Fruit fly (Drosophila melanogaster): ENCODE results near the gene Syx7.

Syx7 gene

DNA sequence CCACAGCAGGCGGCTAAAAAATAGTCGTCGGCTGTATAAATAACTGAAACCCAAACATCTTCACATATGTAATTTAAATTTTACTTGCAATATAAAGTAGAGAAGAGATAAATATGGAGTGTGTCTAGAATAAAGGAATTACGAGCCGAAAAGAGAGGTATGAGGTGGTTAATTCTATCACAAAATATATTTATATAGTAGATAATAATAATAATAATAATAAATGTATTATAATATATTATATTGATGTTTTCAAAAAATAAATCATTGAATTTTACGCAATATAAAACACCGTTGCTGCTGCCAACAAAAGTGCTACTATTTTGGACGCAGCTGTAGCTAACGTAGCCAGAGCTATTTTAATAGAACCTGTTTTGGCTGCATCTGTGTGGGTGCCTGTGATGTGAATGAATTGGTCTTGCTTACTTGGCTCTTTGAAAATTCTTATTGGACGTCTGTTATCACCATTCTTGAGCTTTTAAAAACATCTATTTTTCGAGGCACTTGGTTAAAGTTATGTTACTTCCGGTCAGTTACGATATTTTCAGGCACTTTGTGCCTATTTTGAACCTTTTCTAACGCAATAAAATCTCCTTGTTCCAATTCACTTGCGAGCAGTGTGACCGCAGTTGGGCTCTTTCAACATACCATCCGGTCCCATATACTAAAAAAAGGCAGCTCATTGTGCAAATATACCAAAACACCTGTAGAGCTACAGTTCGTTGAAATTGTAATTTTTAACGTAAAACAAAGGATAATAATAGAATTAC, 51.4 kb downstream of the Syx7 start, which contains the start of gene Hr78 (continued):
- TF ChIP-seq CG2129 (GFP tag; IDR thresholded peaks at IDR 0.05; ENCODE audit: partially characterized antibody) = no peak
- no peak for TF ChIP-seq rib (GFP tag; IDR thresholded peaks at IDR 0.05)
- no peak for TF ChIP-seq Bgb (GFP tag; IDR thresholded peaks at IDR 0.05; ENCODE audit: partially characterized antibody)
- peak; percentile 91 for TF ChIP-seq scrt (GFP tag; optimal IDR thresholded peaks at IDR 0.05)
- TF ChIP-seq pzg (GFP tag; optimal IDR thresholded peaks at IDR 0.05) = peak; percentile 63
- TF ChIP-seq CG4404 (GFP tag; IDR thresholded peaks at IDR 0.05) = peak; percentile 24; the same call in 1 of the 2 replicates
- peak; percentile 15 for TF ChIP-seq CG34376 (GFP tag; optimal IDR thresholded peaks at IDR 0.05)
- TF ChIP-seq CG10274 (GFP tag; optimal IDR thresholded peaks at IDR 0.05) = peak; percentile 22
- no peak for TF ChIP-seq dan (GFP tag; IDR thresholded peaks at IDR 0.05)
- TF ChIP-seq CG11696 (GFP tag; IDR thresholded peaks at IDR 0.05) = peak; percentile 98
- peak; percentile 90 for TF ChIP-seq CG15269 (tag; optimal IDR thresholded peaks at IDR 0.05)
- no peak for TF ChIP-seq CG6272 (GFP tag; IDR thresholded peaks at IDR 0.05)
- TF ChIP-seq Sry-β (GFP tag; optimal IDR thresholded peaks at IDR 0.05) = no peak
- no peak for TF ChIP-seq Dll (GFP tag; IDR thresholded peaks at IDR 0.05; ENCODE audit: partially characterized antibody)
- peak; percentile 71 for TF ChIP-seq CG12299 (tag; optimal IDR thresholded peaks at IDR 0.05)
- no peak for TF ChIP-seq tx (GFP tag; optimal IDR thresholded peaks at IDR 0.05)
- no peak for TF ChIP-seq CG3726 (GFP tag; IDR thresholded peaks at IDR 0.05)
- peak; percentile 33 for TF ChIP-seq CG2120 (GFP tag; optimal IDR thresholded peaks at IDR 0.05)
- TF ChIP-seq CG4424 (GFP tag; optimal IDR thresholded peaks at IDR 0.05) = peak; percentile 75
- no peak for TF ChIP-seq ERR (GFP tag; optimal IDR thresholded peaks at IDR 0.05)
- 0 out of 3 replicates have a peak, but pooled peaks have one; percentile 22 for TF ChIP-seq CG2889 (GFP tag; IDR thresholded peaks at IDR 0.05)
- TF ChIP-seq Vsx1 (GFP tag; optimal IDR thresholded peaks at IDR 0.05) = no peak
- TF ChIP-seq gem (tag; optimal IDR thresholded peaks at IDR 0.05) = peak; percentile 92
- TF ChIP-seq Bdp1 (GFP tag; optimal IDR thresholded peaks at IDR 0.05) = no peak
- peak; percentile 68 for TF ChIP-seq B-H2 (GFP tag; optimal IDR thresholded peaks at IDR 0.05)
- no peak for TF ChIP-seq CG12744 (GFP tag; optimal IDR thresholded peaks at IDR 0.05)
- peak; percentile 81 for TF ChIP-seq Drgx (GFP tag; IDR thresholded peaks at IDR 0.05)
- TF ChIP-seq psq (GFP tag; optimal IDR thresholded peaks at IDR 0.05) = peak; percentile 32
- TF ChIP-seq Nf-YB (GFP tag; optimal IDR thresholded peaks at IDR 0.05) = peak; percentile 69
- TF ChIP-seq maf-S (GFP tag; optimal IDR thresholded peaks at IDR 0.05) = no peak
- peak; percentile 21 for TF ChIP-seq cad (GFP tag; optimal IDR thresholded peaks at IDR 0.05)
- TF ChIP-seq Spps (tag; optimal IDR thresholded peaks at IDR 0.05) = peak; percentile 59
- no peak for TF ChIP-seq eve (GFP tag; optimal IDR thresholded peaks at IDR 0.05)
- peak; percentile 88 for TF ChIP-seq CG10209 (GFP tag; optimal IDR thresholded peaks at IDR 0.05)
- no peak for TF ChIP-seq fd102C (GFP tag; optimal IDR thresholded peaks at IDR 0.05)
- no peak for TF ChIP-seq Antp (GFP tag; optimal IDR thresholded peaks at IDR 0.05)
- peak; percentile 63 for TF ChIP-seq CG30431 (GFP tag; optimal IDR thresholded peaks at IDR 0.05)
- no peak; the same call in 1 of the 2 replicates for TF ChIP-seq seq (GFP tag; IDR thresholded peaks at IDR 0.05)
- peak; percentile 79 for TF ChIP-seq gsb-n (tag; optimal IDR thresholded peaks at IDR 0.05)
- no peak; the same call in 1 of the 2 replicates for TF ChIP-seq Adf1 (GFP tag; IDR thresholded peaks at IDR 0.05)
- TF ChIP-seq Dfd (GFP tag; optimal IDR thresholded peaks at IDR 0.05) = no peak
- TF ChIP-seq CG42726 (GFP tag; IDR thresholded peaks at IDR 0.05; ENCODE audit: partially characterized antibody) = peak; percentile 46; the same call in 1 of the 2 replicates
- TF ChIP-seq CG14050 (GFP tag; IDR thresholded peaks at IDR 0.05) = peak; percentile 33; the same call in 1 of the 3 replicates
- no peak for TF ChIP-seq Atf3 (GFP tag; optimal IDR thresholded peaks at IDR 0.05)
- TF ChIP-seq insv (GFP tag; optimal IDR thresholded peaks at IDR 0.05) = peak; percentile 89 to 99
- TF ChIP-seq E2f1 (GFP tag; IDR thresholded peaks at IDR 0.05) = no peak; the same call in none of the 2 replicates
- no peak for TF ChIP-seq CkIIα-i1 (GFP tag; IDR thresholded peaks at IDR 0.05)
- TF ChIP-seq sc (optimal IDR thresholded peaks at IDR 0.05) = no peak
- peak; percentile 65 for TF ChIP-seq sc (GFP tag; optimal IDR thresholded peaks at IDR 0.05)
